Worm (Caenorhabditis elegans): ENCODE results near the gene C04A2.15.

C04A2.15 gene

DNA sequence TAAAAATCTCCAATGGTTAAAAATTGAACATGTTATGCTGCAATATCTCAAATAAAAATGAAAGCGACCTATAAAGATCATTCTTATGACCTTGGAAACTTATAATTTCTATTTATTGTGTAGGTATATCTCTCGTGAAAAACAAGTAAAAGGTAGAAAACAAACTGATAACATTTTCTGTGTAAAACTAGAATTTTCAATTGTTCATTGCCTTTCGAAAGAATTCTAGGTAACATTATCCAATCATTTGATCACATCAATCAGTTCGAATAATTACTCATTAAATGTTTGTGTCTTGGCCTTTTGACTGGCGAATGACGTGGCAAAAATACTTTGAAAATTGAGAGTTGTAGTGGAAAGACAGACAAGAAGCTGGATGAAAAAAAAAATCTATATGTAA is 25.8 kb downstream of the C04A2.15 start:
- TF ChIP-seq blmp-1 (tag; optimal IDR thresholded peaks at IDR 0.05; ENCODE audit: insufficient read depth), result peak; percentile 58
- peak; percentile 62 for TF ChIP-seq sma-3 (GFP tag; optimal IDR thresholded peaks at IDR 0.05)
- peak; percentile 71 for TF ChIP-seq crh-2 (tag; optimal IDR thresholded peaks at IDR 0.05)
- peak; percentile 71 for TF ChIP-seq nhr-25 (tag; optimal IDR thresholded peaks at IDR 0.05)
- TF ChIP-seq ztf-1 (GFP tag; conservative IDR thresholded peaks at IDR 0.05), result no peak

DNA sequence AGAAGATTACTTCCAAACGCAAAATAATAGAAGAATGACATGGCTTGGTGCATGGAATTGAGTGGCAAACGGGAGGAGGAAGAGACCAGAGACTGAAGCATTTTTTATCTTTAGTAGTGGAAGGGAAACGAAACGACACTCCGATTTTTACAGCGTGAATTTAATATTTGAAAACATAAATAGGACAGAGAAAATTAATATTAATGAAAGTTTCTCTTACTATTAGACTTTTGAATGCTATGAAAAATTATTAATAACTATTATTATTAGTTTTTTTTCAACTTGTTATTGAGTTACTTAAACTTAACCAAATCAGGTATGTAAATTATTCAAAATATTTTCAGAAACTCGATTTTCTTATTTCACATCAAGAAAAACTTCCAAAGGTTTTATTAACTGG is 28.0 kb downstream of the C04A2.15 start, which contains the start of gene C44B7.7:
Gene C44B7.7, minus strand, starts transcription at position 101 of the 400 bp plus-strand sequence.
- TF ChIP-seq unc-55 (GFP tag; optimal IDR thresholded peaks at IDR 0.05) (no peak), crh-2 (tag; optimal IDR thresholded peaks at IDR 0.05) (no peak), skn-1 (tag; optimal IDR thresholded peaks at IDR 0.05) (no peak), nhr-25 (tag; optimal IDR thresholded peaks at IDR 0.05) (no peak), Y55F3AM.14 (GFP tag; optimal IDR thresholded peaks at IDR 0.05) (no peak), peb-1 (tag; optimal IDR thresholded peaks at IDR 0.05) (no peak), nhr-23 (tag; optimal IDR thresholded peaks at IDR 0.05) (no peak), C34F6.9 (tag; optimal IDR thresholded peaks at IDR 0.05) (no peak), gmeb-1 (tag; optimal IDR thresholded peaks at IDR 0.05) (no peak), aly-2 (tag; optimal IDR thresholded peaks at IDR 0.05) (no peak), fos-1 (tag; optimal IDR thresholded peaks at IDR 0.05) (no peak), mbf-1 (tag; optimal IDR thresholded peaks at IDR 0.05) (no peak), ceh-16 (tag; optimal IDR thresholded peaks at IDR 0.05) (no peak), elt-3 (tag; optimal IDR thresholded peaks at IDR 0.05) (no peak), ceh-82 (tag; optimal IDR thresholded peaks at IDR 0.05) (no peak), mab-5 (tag; optimal IDR thresholded peaks at IDR 0.05) (no peak), F13H6.1 (tag; optimal IDR thresholded peaks at IDR 0.05) (no peak), nhr-11 (tag; optimal IDR thresholded peaks at IDR 0.05) (no peak)

DNA sequence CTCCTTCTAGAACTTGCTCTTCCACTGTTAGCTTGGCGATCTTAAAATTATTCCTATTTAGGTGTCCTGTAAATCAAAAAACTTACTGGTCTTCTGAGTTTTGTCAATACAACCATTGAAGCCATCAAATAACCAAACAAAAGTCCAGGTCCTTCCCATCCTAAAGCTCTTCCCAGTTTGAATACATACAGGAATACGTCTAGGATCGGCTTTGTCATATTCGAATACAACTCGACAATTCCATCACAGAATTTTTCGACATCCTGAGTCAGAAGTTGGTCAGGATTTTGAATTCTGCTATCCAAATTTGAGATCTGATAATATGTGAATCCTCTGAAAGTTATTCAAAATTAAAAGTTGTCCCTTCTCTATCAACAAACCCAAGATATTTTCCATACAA is 30.3 kb downstream of the C04A2.15 start:
- no peak for TF ChIP-seq sma-3 (GFP tag; optimal IDR thresholded peaks at IDR 0.05)
- TF ChIP-seq nhr-23 (tag; optimal IDR thresholded peaks at IDR 0.05), result no peak
- no peak for TF ChIP-seq zag-1 (tag; optimal IDR thresholded peaks at IDR 0.05)
- no peak for TF ChIP-seq dmd-4 (tag; optimal IDR thresholded peaks at IDR 0.05)
- TF ChIP-seq nhr-11 (tag; optimal IDR thresholded peaks at IDR 0.05), result no peak

DNA sequence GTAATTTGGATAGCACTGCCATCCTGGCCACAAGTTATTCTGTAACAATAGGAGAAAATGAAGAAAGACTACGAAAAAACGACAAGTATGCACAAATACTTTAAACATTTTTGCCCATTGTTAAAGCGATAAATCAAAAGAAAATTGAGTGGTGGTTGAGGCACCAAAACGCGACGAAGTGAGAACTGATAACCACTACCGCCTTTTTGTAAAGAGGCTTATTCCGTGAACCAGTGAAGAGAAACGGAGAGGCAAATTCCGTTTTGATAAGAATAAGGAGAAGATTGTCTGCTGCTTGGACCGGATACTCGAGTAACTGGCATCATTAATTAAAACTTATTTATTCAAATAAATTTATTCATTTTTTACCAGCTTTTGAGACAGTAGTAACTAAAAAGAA is 31.7 kb downstream of the C04A2.15 start, which contains the start of gene pmp-1:
Gene pmp-1, minus strand, starts transcription at position 39 of the 400 bp plus-strand sequence.
- TF ChIP-seq fos-1 (tag; optimal IDR thresholded peaks at IDR 0.05) (peak; percentile 77), nhr-12 (tag; optimal IDR thresholded peaks at IDR 0.05) (no peak)

DNA sequence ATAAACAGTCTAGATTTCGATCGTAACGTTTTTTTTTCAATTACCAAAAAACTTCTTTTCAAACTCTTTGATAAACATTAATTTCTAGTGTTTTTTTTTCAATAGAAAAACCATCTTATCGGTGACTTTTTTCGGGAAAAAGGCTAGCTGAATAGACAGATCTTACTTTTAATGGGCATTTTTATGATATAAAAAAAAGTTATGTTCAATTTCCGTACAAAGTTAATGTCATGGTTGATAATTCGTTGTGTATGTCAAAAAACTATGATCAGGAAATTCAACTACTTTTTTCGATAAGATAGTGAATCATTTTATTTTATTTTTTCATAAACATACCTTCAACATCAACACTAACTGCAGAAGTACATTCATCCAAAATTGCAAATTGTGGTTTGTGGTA is 32.5 kb downstream of the C04A2.15 start:
- TF ChIP-seq mdl-1 (tag; optimal IDR thresholded peaks at IDR 0.05) (no peak), fos-1 (tag; optimal IDR thresholded peaks at IDR 0.05) (peak; percentile 24), nhr-23 (tag; optimal IDR thresholded peaks at IDR 0.05) (no peak), elt-1 (tag; optimal IDR thresholded peaks at IDR 0.05) (no peak)

DNA sequence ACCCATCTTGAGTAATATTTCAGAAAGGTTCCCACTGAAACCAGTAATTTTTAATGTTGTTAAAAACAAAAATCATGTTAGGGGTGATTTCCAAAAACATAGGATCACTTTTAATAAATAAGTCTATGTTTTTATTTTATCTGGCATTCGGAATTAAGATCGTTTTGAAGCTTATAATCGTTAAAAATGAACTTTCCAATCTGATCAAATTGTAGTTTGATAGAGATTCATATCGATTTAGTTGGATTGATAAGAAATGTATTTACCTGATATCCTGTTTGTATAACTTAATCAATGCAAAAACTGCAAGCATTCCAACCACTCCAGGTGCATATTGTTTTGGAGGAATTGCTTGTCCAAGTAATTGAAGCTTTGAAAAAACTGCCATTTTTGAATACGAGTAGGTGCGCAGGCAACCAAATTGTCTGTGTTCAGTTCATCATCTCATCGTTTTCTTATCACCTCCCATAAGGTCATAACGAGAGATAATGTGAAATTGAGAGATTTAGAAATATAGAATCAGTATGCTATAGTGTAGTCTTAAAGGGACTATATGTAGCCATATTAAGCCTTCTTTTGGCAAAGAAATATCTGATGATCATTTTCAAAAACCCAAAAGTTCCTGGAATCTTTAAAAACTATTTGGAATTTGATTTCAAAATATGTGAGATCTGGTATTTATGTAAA is 35.4 kb downstream of the C04A2.15 start, which contains the start of gene pmp-2:
Gene pmp-2, minus strand, starts transcription at position 487 of the 687 bp plus-strand sequence.
- TF ChIP-seq snpc-4 (tag; optimal IDR thresholded peaks at IDR 0.05) (no peak), nhr-12 (tag; optimal IDR thresholded peaks at IDR 0.05) (no peak), fos-1 (tag; optimal IDR thresholded peaks at IDR 0.05) (peak; percentile 33), nhr-129 (tag; optimal IDR thresholded peaks at IDR 0.05) (peak; percentile 5), nhr-25 (tag; optimal IDR thresholded peaks at IDR 0.05) (no peak), dmd-4 (tag; optimal IDR thresholded peaks at IDR 0.05) (no peak)

DNA sequence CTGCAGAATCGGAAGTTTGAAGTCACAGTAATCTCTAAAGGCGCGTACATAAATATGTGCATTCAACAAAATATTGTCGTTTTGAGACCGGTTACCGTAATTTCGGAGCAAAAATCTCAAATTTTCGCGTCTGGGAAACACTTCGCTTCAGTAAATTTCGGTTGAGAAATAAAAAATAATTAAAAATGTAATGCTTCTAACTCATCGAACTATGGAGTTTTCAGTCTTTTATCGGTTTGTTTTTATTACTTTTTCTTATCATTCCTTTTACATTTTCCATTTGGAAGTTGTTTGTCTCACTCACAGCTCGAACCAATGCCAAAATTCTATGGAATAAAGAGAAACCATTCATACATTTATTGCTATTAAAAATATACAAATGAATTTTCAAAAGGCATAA is 36.2 kb downstream of the C04A2.15 start:
- TF ChIP-seq zag-1 (tag; optimal IDR thresholded peaks at IDR 0.05) (no peak), elt-1 (tag; optimal IDR thresholded peaks at IDR 0.05) (no peak), ztf-11 (tag; optimal IDR thresholded peaks at IDR 0.05) (no peak), nhr-12 (tag; optimal IDR thresholded peaks at IDR 0.05) (no peak), alr-1 (tag; optimal IDR thresholded peaks at IDR 0.05) (no peak), nhr-6 (tag; optimal IDR thresholded peaks at IDR 0.05) (peak; percentile 46), snpc-4 (tag; optimal IDR thresholded peaks at IDR 0.05) (no peak), nhr-21 (tag; optimal IDR thresholded peaks at IDR 0.05) (no peak), C34F6.9 (tag; optimal IDR thresholded peaks at IDR 0.05) (peak; percentile 16), dmd-4 (tag; optimal IDR thresholded peaks at IDR 0.05) (no peak), nhr-11 (tag; optimal IDR thresholded peaks at IDR 0.05) (no peak), sem-4 (tag; optimal IDR thresholded peaks at IDR 0.05) (peak; percentile 32), ztf-4 (tag; optimal IDR thresholded peaks at IDR 0.05) (peak; percentile 89), mab-5 (tag; optimal IDR thresholded peaks at IDR 0.05) (peak; percentile 3), mbf-1 (tag; optimal IDR thresholded peaks at IDR 0.05) (no peak), ceh-82 (tag; optimal IDR thresholded peaks at IDR 0.05) (no peak), fos-1 (tag; optimal IDR thresholded peaks at IDR 0.05) (no peak), gmeb-1 (tag; optimal IDR thresholded peaks at IDR 0.05) (peak; percentile 62), sma-9 (GFP tag; optimal IDR thresholded peaks at IDR 0.05) (peak; percentile 49), sma-9 (tag; optimal IDR thresholded peaks at IDR 0.05) (no peak), Y55F3AM.14 (GFP tag; optimal IDR thresholded peaks at IDR 0.05) (peak; percentile 42), crh-2 (tag; optimal IDR thresholded peaks at IDR 0.05) (peak; percentile 79), nhr-23 (tag; optimal IDR thresholded peaks at IDR 0.05) (no peak), ama-1 (optimal IDR thresholded peaks at IDR 0.05) (peak; percentile 63), nhr-25 (tag; optimal IDR thresholded peaks at IDR 0.05) (peak; percentile 25), egl-27 (tag; optimal IDR thresholded peaks at IDR 0.05) (no peak), mdl-1 (tag; optimal IDR thresholded peaks at IDR 0.05) (no peak)
